Fruit fly (Drosophila melanogaster) whole organism, pupa: ENCODE results near the gene Fit2.
A peak's percentile ranks its signal among the peaks of the same experiment; 100 is the strongest.

Experiments used
- CG12605 ChIP-seq: fragments of 200-800 bp; sonication (Bioruptor generic); IDR thresholded peaks from 2 replicates; pipeline ENCODE4 v1.3.6; 2022; ENCODE audit warnings: missing biosample characterization, missing genetic modification characterization
- CG14655 ChIP-seq: fragments of 200-800 bp; sonication (Bioruptor generic); optimal IDR thresholded peaks from 3 replicates; lab custom pipeline; 2017; ENCODE audit warnings: mild to moderate bottlenecking, missing biosample characterization, missing genetic modification reagents, missing genetic modification characterization
- CG17806 ChIP-seq: fragments of 200-800 bp; sonication (Bioruptor generic); optimal IDR thresholded peaks from 2 replicates; lab custom pipeline; 2018; ENCODE audit warnings: missing biosample characterization, mild to moderate bottlenecking, missing genetic modification characterization, moderate library complexity
- CG32121 ChIP-seq: fragments of 200-800 bp; sonication (Bioruptor generic); IDR thresholded peaks from 2 replicates; pipeline ENCODE4 v1.3.6; 2022; ENCODE audit warnings: missing biosample characterization, missing genetic modification characterization
- CG8159 ChIP-seq: fragments of 200-800 bp; sonication (Bioruptor generic); optimal IDR thresholded peaks from 3 replicates; lab custom pipeline; 2018; ENCODE audit warnings: missing biosample characterization, mild to moderate bottlenecking, missing genetic modification characterization, moderate library complexity
- CG8301 ChIP-seq: fragments of 200-800 bp; sonication (Bioruptor generic); optimal IDR thresholded peaks from 2 replicates; lab custom pipeline; 2018; ENCODE audit warnings: missing biosample characterization, mild to moderate bottlenecking, missing genetic modification characterization
- CG9948 ChIP-seq: fragments of 200-800 bp; sonication (Bioruptor generic); optimal IDR thresholded peaks from 2 replicates; lab custom pipeline; 2018; ENCODE audit warnings: missing biosample characterization, mild to moderate bottlenecking, missing genetic modification characterization, moderate library complexity
- D1 ChIP-seq: fragments of 200-800 bp; sonication (Bioruptor generic); optimal IDR thresholded peaks from 2 replicates; lab custom pipeline; 2018; ENCODE audit warnings: missing biosample characterization, mild to moderate bottlenecking, missing genetic modification characterization, moderate library complexity
- EcR ChIP-seq: fragments of 200-800 bp; sonication (Bioruptor generic); optimal IDR thresholded peaks from 3 replicates; lab custom pipeline; 2019; ENCODE audit warnings: missing biosample characterization, missing genetic modification characterization, mild to moderate bottlenecking, moderate library complexity, missing genetic modification reagents
- Pif1A ChIP-seq: fragments of 200-800 bp; sonication (Bioruptor generic); optimal IDR thresholded peaks from 3 replicates; lab custom pipeline; 2016; ENCODE audit warnings: missing biosample characterization, missing genetic modification characterization
- Pif1B ChIP-seq: fragments of 200-800 bp; sonication (Bioruptor generic); optimal IDR thresholded peaks from 3 replicates; lab custom pipeline; 2016; ENCODE audit warnings: missing biosample characterization, missing genetic modification characterization
- Snoo ChIP-seq: fragments of 200-800 bp; sonication (Bioruptor generic); optimal IDR thresholded peaks from 3 replicates; lab custom pipeline; 2017; ENCODE audit warnings: missing biosample characterization, mild to moderate bottlenecking, missing genetic modification characterization, inconsistent platforms
- fd96Ca ChIP-seq: fragments of 200-800 bp; sonication (Bioruptor generic); IDR thresholded peaks from 3 replicates; pipeline ENCODE4 v1.3.6; 2022; ENCODE audit warnings: missing biosample characterization, missing genetic modification characterization

dm6 chr3L:17045431-17046238 lies 21.5 kb downstream of the Fit2 start, which contains the start of gene TpnC73F:
- TF ChIP-seq EcR (no peak), fd96Ca (GFP tag; lab: Robert Waterston, UW) (no peak), CG12605 (no peak), CG17806 (no peak), CG9948 (tag; lab: Kevin White, UChicago) (no peak), D1 (no peak), Snoo (tag; lab: Kevin White, UChicago) (no peak), Pif1A (GFP tag; lab: Kevin White, UChicago) (no peak), CG8159 (tag; lab: Kevin White, UChicago) (no peak), CG14655 (GFP tag; lab: Kevin White, UChicago) (peak; percentile 96), CG8301 (tag; lab: Kevin White, UChicago) (no peak), CG32121 (peak; percentile 28; the same call in 1 of the 2 replicates), Pif1B (GFP tag; lab: Kevin White, UChicago) (no peak)
